Worm (Caenorhabditis elegans) whole organism, young adult: ENCODE data around the gene T28C6.3.

Experiments used
- F22D6.2 ChIP-seq: sonication (generic microtip); optimal IDR thresholded peaks from 2 replicates; lab custom pipeline; 2016; ENCODE audit warnings: mild to moderate bottlenecking, missing genetic modification characterization, missing compliant biosample characterization
- F39B2.1 ChIP-seq: fragments of 200-800 bp; sonication (Bioruptor generic); IDR thresholded peaks from 2 replicates; pipeline ENCODE4 v1.3.6; 2022; ENCODE audit warnings: missing genetic modification reagents, missing genetic modification characterization, missing compliant biosample characterization
- cebp-1 ChIP-seq, 2 experiments: fragments of 200-800 bp in 1 of 2; sonication (Bioruptor generic) in 1 of 2; sonication (generic microtip) in 1 of 2; IDR thresholded peaks in 1 of 2; optimal IDR thresholded peaks in 1 of 2; 2 replicates each; pipeline versions ENCODE4 v1.3.6 to Lab custom; 2017 to 2022; ENCODE audit warnings: missing compliant biosample characterization in 2 of 2, missing genetic modification characterization in 2 of 2, mild to moderate bottlenecking in 1 of 2, missing genetic modification reagents in 1 of 2, moderate library complexity in 1 of 2
- die-1 ChIP-seq: sonication (generic microtip); optimal IDR thresholded peaks from 2 replicates; lab custom pipeline; 2016; ENCODE audit warnings: missing genotype, mild to moderate bottlenecking, missing genetic modification characterization, missing compliant biosample characterization
- pha-4 ChIP-seq: fragments of 150-350 bp; sonication (generic microtip); optimal IDR thresholded peaks from 2 replicates; lab custom pipeline; 2014; ENCODE audit warnings: missing biosample characterization, missing genetic modification reagents, missing genetic modification characterization
- snpc-4 ChIP-seq, 5 experiments: fragments of 150-350 bp in 1 of 5; sonication (generic microtip) in 4 of 5; optimal IDR thresholded peaks; 2 replicates each; lab custom pipeline; 2014 to 2018; ENCODE audit warnings: missing genetic modification characterization in 5 of 5, missing biosample characterization in 3 of 5, antibody characterized with exemption in 2 of 5, mild to moderate bottlenecking in 2 of 5, missing compliant biosample characterization in 2 of 5, missing genotype in 2 of 5, moderate library complexity in 2 of 5, missing genetic modification reagents in 1 of 5
- ztf-6 ChIP-seq: fragments of 200-800 bp; sonication (Bioruptor generic); IDR thresholded peaks from 2 replicates; pipeline ENCODE4 v1.3.6; 2022; ENCODE audit warnings: missing genetic modification reagents, missing genetic modification characterization, missing compliant biosample characterization

DNA sequence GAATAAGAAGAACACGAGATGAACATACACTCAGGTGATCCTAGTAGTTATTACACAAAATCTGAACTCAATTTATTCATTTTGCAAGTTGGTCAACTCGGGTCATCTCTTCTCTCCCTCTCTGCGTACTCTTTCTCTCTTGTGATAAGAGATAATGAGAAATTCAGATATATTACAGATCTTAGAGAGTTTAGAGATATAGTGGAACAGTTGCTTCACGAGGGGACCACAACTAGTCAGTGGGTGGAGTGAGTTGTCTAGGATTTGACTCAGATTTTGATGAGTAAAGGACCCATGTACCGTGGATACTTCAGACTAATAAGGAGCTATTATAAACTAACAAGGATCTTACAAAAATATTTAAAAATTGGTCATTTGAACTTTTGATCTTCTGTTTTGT, 6.5 kb upstream of the T28C6.3 start, which contains the start of gene exc-5:
- TF ChIP-seq F22D6.2 (no peak), snpc-4 (GFP tag; optimal IDR thresholded peaks at IDR 0.05; lab: Kevin White, UChicago) (no peak), snpc-4 (tag; optimal IDR thresholded peaks at IDR 0.05; lab: Kevin White, UChicago) (no peak), ztf-6 (GFP tag; lab: Robert Waterston, UW) (no peak), cebp-1 (GFP tag; IDR thresholded peaks at IDR 0.05; lab: Robert Waterston, UW) (no peak), cebp-1 (tag; optimal IDR thresholded peaks at IDR 0.05; lab: Kevin White, UChicago) (no peak), F39B2.1 (GFP tag; lab: Robert Waterston, UW) (no peak), pha-4 (tag; lab: Kevin White, UChicago) (no peak), die-1 (tag; lab: Kevin White, UChicago) (no peak)
